Worm (Caenorhabditis elegans) whole organism, L2 larva: Measurements from ENCODE around the gene clec-149.
A peak's percentile ranks its signal among the peaks of the same experiment; 100 is the strongest.

ENCODE experiments used
- C34F6.9 ChIP-seq: fragments of 150-350 bp; optimal IDR thresholded peaks from 2 replicates; lab custom pipeline; 2014; ENCODE audit warnings: missing biosample characterization, missing genetic modification characterization
- alr-1 ChIP-seq: fragments of 150-350 bp; optimal IDR thresholded peaks from 2 replicates; lab custom pipeline; 2014; ENCODE audit warnings: missing biosample characterization, missing genetic modification characterization
- ceh-82 ChIP-seq: fragments of 150-350 bp; optimal IDR thresholded peaks from 2 replicates; lab custom pipeline; 2014; ENCODE audit warnings: missing biosample characterization, missing genetic modification characterization
- crh-2 ChIP-seq: sonication (generic microtip); optimal IDR thresholded peaks from 2 replicates; lab custom pipeline; 2017; ENCODE audit warnings: missing biosample characterization, missing genetic modification characterization
- dmd-4 ChIP-seq: sonication (generic microtip); optimal IDR thresholded peaks from 2 replicates; lab custom pipeline; 2017; ENCODE audit warnings: missing biosample characterization, missing genetic modification characterization
- elt-1 ChIP-seq: fragments of 150-350 bp; optimal IDR thresholded peaks from 2 replicates; lab custom pipeline; 2014; ENCODE audit warnings: missing biosample characterization, missing genetic modification characterization
- elt-3 ChIP-seq: sonication (generic microtip); optimal IDR thresholded peaks from 2 replicates; lab custom pipeline; 2017; ENCODE audit warnings: missing biosample characterization, missing genetic modification characterization
- fos-1 ChIP-seq: fragments of 150-350 bp; optimal IDR thresholded peaks from 2 replicates; lab custom pipeline; 2014; ENCODE audit warnings: missing biosample characterization, missing genetic modification characterization
- gmeb-1 ChIP-seq: fragments of 150-350 bp; optimal IDR thresholded peaks from 2 replicates; lab custom pipeline; 2014; ENCODE audit warnings: missing biosample characterization, missing genetic modification characterization
- lin-11 ChIP-seq: fragments of 150-350 bp; sonication (generic microtip); optimal IDR thresholded peaks from 2 replicates; lab custom pipeline; 2014; ENCODE audit warnings: missing biosample characterization, missing genetic modification characterization, inconsistent platforms, mixed read lengths
- lin-13 ChIP-seq: fragments of 150-350 bp; optimal IDR thresholded peaks from 2 replicates; lab custom pipeline; 2014; ENCODE audit warnings: missing biosample characterization, missing genetic modification reagents, missing genetic modification characterization
- lin-39 ChIP-seq: fragments of 150-350 bp; optimal IDR thresholded peaks from 2 replicates; lab custom pipeline; 2014; ENCODE audit warnings: missing biosample characterization, missing genetic modification reagents, missing genetic modification characterization
- lsy-2 ChIP-seq, 2 experiments: fragments of 150-350 bp in 1 of 2; sonication (generic microtip) in 1 of 2; optimal IDR thresholded peaks; 2 replicates each; lab custom pipeline; 2014 to 2017; ENCODE audit warnings: missing biosample characterization in 2 of 2, missing genetic modification characterization in 2 of 2
- mab-5 ChIP-seq: fragments of 150-350 bp; optimal IDR thresholded peaks from 2 replicates; lab custom pipeline; 2014; ENCODE audit warnings: missing biosample characterization, missing genetic modification characterization
- mdl-1 ChIP-seq, 2 experiments: fragments of 150-350 bp in 1 of 2; sonication (generic microtip) in 1 of 2; optimal IDR thresholded peaks; 2 replicates each; lab custom pipeline; 2017; ENCODE audit warnings: missing biosample characterization in 2 of 2, missing genetic modification characterization in 2 of 2
- nhr-12 ChIP-seq: fragments of 150-350 bp; optimal IDR thresholded peaks from 2 replicates; lab custom pipeline; 2014; ENCODE audit warnings: missing biosample characterization, missing genetic modification characterization
- nhr-129 ChIP-seq: fragments of 150-350 bp; optimal IDR thresholded peaks from 2 replicates; lab custom pipeline; 2014; ENCODE audit warnings: missing biosample characterization, missing genetic modification characterization
- nhr-21 ChIP-seq: fragments of 150-350 bp; optimal IDR thresholded peaks from 2 replicates; lab custom pipeline; 2014; ENCODE audit warnings: missing biosample characterization, missing genetic modification characterization
- nhr-23 ChIP-seq: fragments of 150-350 bp; optimal IDR thresholded peaks from 2 replicates; lab custom pipeline; 2014; ENCODE audit warnings: missing biosample characterization, missing genetic modification reagents, missing genetic modification characterization
- nhr-25 ChIP-seq: fragments of 150-350 bp; sonication (generic microtip); optimal IDR thresholded peaks from 3 replicates; lab custom pipeline; 2014; ENCODE audit warnings: missing biosample characterization, missing genetic modification characterization
- nhr-6 ChIP-seq: fragments of 150-350 bp; optimal IDR thresholded peaks from 2 replicates; lab custom pipeline; 2014; ENCODE audit warnings: missing biosample characterization, missing genetic modification characterization
- nhr-77 ChIP-seq: fragments of 150-350 bp; optimal IDR thresholded peaks from 2 replicates; lab custom pipeline; 2014; ENCODE audit warnings: missing biosample characterization, missing genetic modification characterization
- peb-1 ChIP-seq: fragments of 150-350 bp; optimal IDR thresholded peaks from 2 replicates; lab custom pipeline; 2014; ENCODE audit warnings: missing biosample characterization, missing genetic modification characterization
- sem-4 ChIP-seq: fragments of 150-350 bp; optimal IDR thresholded peaks from 2 replicates; lab custom pipeline; 2014; ENCODE audit warnings: missing biosample characterization, missing genetic modification reagents, missing genetic modification characterization
- skn-1 ChIP-seq: sonication (generic microtip); optimal IDR thresholded peaks from 2 replicates; lab custom pipeline; 2017; ENCODE audit warnings: missing biosample characterization, missing genetic modification characterization
- sma-3 ChIP-seq: sonication (generic microtip); optimal IDR thresholded peaks from 2 replicates; lab custom pipeline; 2016; ENCODE audit warnings: missing genetic modification reagents, missing genetic modification characterization, missing compliant biosample characterization
- sma-9 ChIP-seq, 2 experiments: fragments of 150-350 bp in 1 of 2; sonication (generic microtip) in 1 of 2; optimal IDR thresholded peaks; 2 replicates each; lab custom pipeline; 2014 to 2016; ENCODE audit warnings: missing genetic modification characterization in 2 of 2, mild to moderate bottlenecking in 1 of 2, missing biosample characterization in 1 of 2, missing compliant biosample characterization in 1 of 2, missing genetic modification reagents in 1 of 2, moderate library complexity in 1 of 2
- snpc-4 ChIP-seq: fragments of 150-350 bp; optimal IDR thresholded peaks from 2 replicates; lab custom pipeline; 2014; ENCODE audit warnings: missing biosample characterization, missing genetic modification characterization
- unc-39 ChIP-seq: fragments of 150-350 bp; optimal IDR thresholded peaks from 2 replicates; lab custom pipeline; 2014; ENCODE audit warnings: missing biosample characterization, missing genetic modification characterization
- unc-55 ChIP-seq: fragments of 150-350 bp; sonication (generic microtip); optimal IDR thresholded peaks from 3 replicates; lab custom pipeline; 2014; ENCODE audit warnings: missing biosample characterization, missing genetic modification reagents, missing genetic modification characterization
- ztf-1 ChIP-seq: fragments of 200-800 bp; sonication (Bioruptor generic); conservative IDR thresholded peaks from 2 replicates; pipeline ENCODE4 v1.3.6; 2022; ENCODE audit warnings: missing genetic modification characterization, missing compliant biosample characterization

Gene clec-149

DNA sequence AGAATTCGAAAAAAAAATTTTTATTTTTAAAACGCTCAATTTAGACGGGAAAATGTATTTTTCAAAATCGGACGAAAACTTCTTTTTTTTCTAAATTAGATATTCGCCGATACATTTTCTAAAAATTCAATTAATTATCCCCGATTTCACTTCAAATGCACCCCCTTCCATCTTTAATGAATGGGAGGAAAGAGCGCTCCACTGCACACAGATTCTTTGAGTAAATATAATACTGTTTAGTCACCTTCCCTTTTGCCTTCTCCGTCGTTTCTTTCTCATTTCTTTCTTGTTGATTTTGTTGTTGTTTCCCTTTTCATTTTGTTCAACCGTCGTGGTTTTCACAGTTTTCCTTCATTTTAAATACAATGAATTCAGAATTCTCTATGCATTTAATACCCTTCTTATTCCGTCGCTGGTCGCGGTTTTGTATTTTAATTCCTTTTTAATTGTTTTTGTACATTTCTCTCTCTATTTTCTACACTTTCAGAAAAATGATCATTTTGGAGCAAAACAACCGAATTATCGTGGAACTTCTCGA, 38.9 kb downstream of the clec-149 start, which contains the start of gene arx-4:
Gene arx-4, plus strand, starts transcription at position 488 of the 538 bp plus-strand sequence.
- TF ChIP-seq C34F6.9 (tag; lab: Kevin White, UChicago) (peak; percentile 29), fos-1 (peak; percentile 55), alr-1 (tag; lab: Kevin White, UChicago) (no peak), unc-55 (peak; percentile 39)

- no peak for TF ChIP-seq lin-39 (tag; lab: Kevin White, UChicago)
- no peak for TF ChIP-seq sma-3 (GFP tag; lab: Kevin White, UChicago)
- no peak for TF ChIP-seq unc-39
- TF ChIP-seq skn-1 (tag; lab: Kevin White, UChicago), result no peak
- TF ChIP-seq ceh-82, result no peak
- TF ChIP-seq fos-1, result no peak
- no peak for TF ChIP-seq alr-1 (tag; lab: Kevin White, UChicago)
- TF ChIP-seq nhr-23 (tag; lab: Kevin White, UChicago), result no peak
These were observed 45.8 kb downstream of the clec-149 start for ce11 chrIII:868866-869265.

- TF ChIP-seq elt-3 (no peak), peb-1 (tag; lab: Kevin White, UChicago) (no peak), snpc-4 (no peak), lin-11 (no peak), nhr-25 (tag; lab: Kevin White, UChicago) (no peak), sma-9 (GFP tag; optimal IDR thresholded peaks at IDR 0.05; lab: Kevin White, UChicago) (no peak), sma-9 (tag; optimal IDR thresholded peaks at IDR 0.05; lab: Kevin White, UChicago) (no peak), elt-1 (tag; lab: Kevin White, UChicago) (no peak), mdl-1 (tag; optimal IDR thresholded peaks at IDR 0.05; lab: Kevin White, UChicago) (no peak), sma-3 (GFP tag; lab: Kevin White, UChicago) (no peak), nhr-21 (tag; lab: Kevin White, UChicago) (no peak), nhr-12 (tag; lab: Kevin White, UChicago) (no peak), nhr-6 (tag; lab: Kevin White, UChicago) (no peak), lsy-2 (tag; optimal IDR thresholded peaks at IDR 0.05; lab: Kevin White, UChicago) (no peak), sem-4 (no peak), crh-2 (no peak)
- TF ChIP-seq, all 48 proteins: peak for 0
These were observed 46.8 kb downstream of the clec-149 start, which contains the start of gene T24C4.2 for ce11 chrIII:869869-870268. Gene T24C4.2 (minus strand): TSS chrIII:869969.

ce11 chrIII:870555-870954, 47.5 kb downstream of the clec-149 start:
- TF ChIP-seq unc-39 (no peak), dmd-4 (tag; lab: Kevin White, UChicago) (no peak), fos-1 (no peak), nhr-23 (tag; lab: Kevin White, UChicago) (no peak)
- TF ChIP-seq, all 48 proteins: peak for 0

DNA sequence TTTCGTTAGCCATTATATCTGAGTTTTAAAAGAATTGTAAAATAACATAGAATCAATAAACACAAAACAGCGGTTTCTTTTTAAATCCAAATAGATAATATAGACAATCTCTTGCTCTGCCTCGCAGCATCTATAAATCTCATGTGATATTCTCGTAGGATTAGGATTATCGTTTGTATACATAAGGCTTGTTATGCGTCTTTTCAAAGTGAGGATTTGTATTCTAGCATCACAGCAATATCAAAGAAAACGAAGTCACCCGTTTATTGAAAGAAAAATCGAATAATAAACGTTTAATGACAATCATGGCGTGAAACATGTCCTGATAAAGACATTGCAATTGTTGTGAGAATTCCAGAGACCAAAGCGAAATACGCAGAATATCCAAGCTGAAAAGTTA, 49.4 kb downstream of the clec-149 start, which contains the start of the genes T24C4.3 and clc-20:
Gene T24C4.3, minus strand, starts transcription at position 101 of the 400 bp plus-strand sequence.
Gene clc-20, plus strand, starts transcription at position 211 of the 400 bp plus-strand sequence.
- TF ChIP-seq unc-55 (no peak), nhr-129 (tag; lab: Kevin White, UChicago) (no peak), nhr-77 (tag; lab: Kevin White, UChicago) (no peak), lin-39 (tag; lab: Kevin White, UChicago) (no peak), alr-1 (tag; lab: Kevin White, UChicago) (no peak), ztf-1 (no peak), lin-13 (GFP tag; lab: Kevin White, UChicago) (no peak), C34F6.9 (tag; lab: Kevin White, UChicago) (no peak), mab-5 (tag; lab: Kevin White, UChicago) (no peak), gmeb-1 (tag; lab: Kevin White, UChicago) (no peak), mdl-1 (tag; optimal IDR thresholded peaks at IDR 0.05; lab: Kevin White, UChicago) (no peak), fos-1 (no peak), sma-9 (GFP tag; optimal IDR thresholded peaks at IDR 0.05; lab: Kevin White, UChicago) (no peak), sma-9 (tag; optimal IDR thresholded peaks at IDR 0.05; lab: Kevin White, UChicago) (no peak)
- TF ChIP-seq, all 48 proteins: peak for 0

- TF ChIP-seq gmeb-1 (tag; lab: Kevin White, UChicago) (no peak), fos-1 (peak; percentile 88)
These were observed 50.4 kb downstream of the clec-149 start, which contains the start of gene clc-19 for ce11 chrIII:873432-873831. Gene clc-19 (minus strand): TSS chrIII:873566.
